Worm (Caenorhabditis elegans) whole organism, L1 larva: ENCODE measurements around the gene fbxc-50.

Source experiments
- C34B4.2 ChIP-seq: sonication (generic microtip); optimal IDR thresholded peaks from 2 replicates; lab custom pipeline; 2017; ENCODE audit warnings: mild to moderate bottlenecking, missing genetic modification characterization, missing compliant biosample characterization
- elt-2 ChIP-seq: sonication (generic microtip); optimal IDR thresholded peaks from 2 replicates; lab custom pipeline; 2016; ENCODE audit warnings: missing genetic modification characterization, mild to moderate bottlenecking, inconsistent platforms, missing compliant biosample characterization, missing genetic modification reagents
- nhr-90 ChIP-seq: sonication (generic microtip); optimal IDR thresholded peaks from 2 replicates; lab custom pipeline; 2016; ENCODE audit warnings: mild to moderate bottlenecking, missing genetic modification characterization, missing compliant biosample characterization; ENCODE audit not compliant: poor library complexity
- tbx-2 ChIP-seq: sonication (generic microtip); optimal IDR thresholded peaks from 2 replicates; lab custom pipeline; 2016; ENCODE audit warnings: missing genetic modification characterization, missing compliant biosample characterization
- unc-130 ChIP-seq: fragments of 150-350 bp; optimal IDR thresholded peaks from 2 replicates; lab custom pipeline; 2017; ENCODE audit warnings: missing biosample characterization, missing genetic modification characterization, inconsistent platforms
- zag-1 ChIP-seq: fragments of 150-350 bp; optimal IDR thresholded peaks from 2 replicates; lab custom pipeline; 2014; ENCODE audit warnings: missing biosample characterization, missing genetic modification characterization

- TF ChIP-seq unc-130 (tag; lab: Kevin White, UChicago), result no peak
- TF ChIP-seq tbx-2 (tag; lab: Kevin White, UChicago), result no peak
- no peak for TF ChIP-seq nhr-90
- no peak for TF ChIP-seq elt-2 (tag; lab: Kevin White, UChicago)
- no peak for TF ChIP-seq zag-1
- no peak for TF ChIP-seq C34B4.2 (tag; lab: Kevin White, UChicago)
Measured at ce11 chrII:3262504-3262903, 14.6 kb upstream of the fbxc-50 start, which contains the start of gene F02E11.2.
